Comparison of ENCODE assay signal across 5 fruit fly cellular contexts in genomic region chrX:12629564-12629963, dm6.
TF ChIP-seq lines count a peak whose summit lies in the region.

Aven (minus strand) TSS chrX:12629640.
CG2540 (plus strand) TSS chrX:12629878.

TF ChIP-seq in whole organism, adult, 20 proteins besides CTCF, POLR2A, EP300 and RAD21 (continued from another document):
- peak; percentile 37 for TF ChIP-seq kay (GFP tag; lab: Kevin White, UChicago; ENCODE audit: borderline replicate concordance)
- peak; percentile 94 for TF ChIP-seq CG7101 (tag; optimal IDR thresholded peaks at IDR 0.05; lab: Kevin White, UChicago)

TF ChIP-seq in whole organism, embryonic, 481 proteins besides CTCF, POLR2A, EP300 and RAD21 (continued from another document and continues in another):
- no peak for TF ChIP-seq CG2199 (GFP tag; IDR thresholded peaks at IDR 0.05; lab: Robert Waterston, UW)
- no peak for TF ChIP-seq psq (GFP tag; optimal IDR thresholded peaks at IDR 0.05; lab: Kevin White, UChicago)
- TF ChIP-seq Vsx1 (GFP tag; optimal IDR thresholded peaks at IDR 0.05; lab: Kevin White, UChicago): peak; percentile 67
- peak; percentile 29 for TF ChIP-seq CG18476 (GFP tag; optimal IDR thresholded peaks at IDR 0.05; lab: Kevin White, UChicago)
- peak; percentile 49 for TF ChIP-seq CG9215 (GFP tag; IDR thresholded peaks at IDR 0.05; lab: Robert Waterston, UW)
- TF ChIP-seq twi (tag; optimal IDR thresholded peaks at IDR 0.05; lab: Kevin White, UChicago): peak; percentile 81
- peak; percentile 92 for TF ChIP-seq CG17829 (tag; optimal IDR thresholded peaks at IDR 0.05; lab: Kevin White, UChicago)
- peak; percentile 63 for TF ChIP-seq Spps (tag; optimal IDR thresholded peaks at IDR 0.05; lab: Kevin White, UChicago)
- TF ChIP-seq onecut (GFP tag; IDR thresholded peaks at IDR 0.05; lab: Robert Waterston, UW): peak; percentile 49; the same call in 1 of the 2 replicates
- TF ChIP-seq HLH54F (GFP tag; optimal IDR thresholded peaks at IDR 0.05; lab: Kevin White, UChicago): no peak
- peak; percentile 60 for TF ChIP-seq Awh (GFP tag; IDR thresholded peaks at IDR 0.05; lab: Robert Waterston, UW)
- peak; percentile 69 for TF ChIP-seq E2f1 (GFP tag; IDR thresholded peaks at IDR 0.05; lab: Robert Waterston, UW)
- TF ChIP-seq PHDP (tag; optimal IDR thresholded peaks at IDR 0.05; lab: Kevin White, UChicago): peak; percentile 88
- peak; percentile 62 for TF ChIP-seq sqz (GFP tag; optimal IDR thresholded peaks at IDR 0.05; lab: Kevin White, UChicago)
- peak; percentile 67 for TF ChIP-seq CG2202 (tag; optimal IDR thresholded peaks at IDR 0.05; lab: Kevin White, UChicago)
- no peak for TF ChIP-seq Oaz (GFP tag; IDR thresholded peaks at IDR 0.05; lab: Robert Waterston, UW)
- peak; percentile 47; the same call in 1 of the 2 replicates for TF ChIP-seq CG17328 (GFP tag; IDR thresholded peaks at IDR 0.05; lab: Robert Waterston, UW)
- TF ChIP-seq CG16815 (GFP tag; optimal IDR thresholded peaks at IDR 0.05; lab: Kevin White, UChicago): peak; percentile 37
- TF ChIP-seq ranshi (GFP tag; IDR thresholded peaks at IDR 0.05; lab: Robert Waterston, UW): peak; percentile 77
- TF ChIP-seq Dek (tag; optimal IDR thresholded peaks at IDR 0.05; lab: Kevin White, UChicago): peak; percentile 78
- peak; percentile 37; the same call in 1 of the 2 replicates for TF ChIP-seq ttk (GFP tag; IDR thresholded peaks at IDR 0.05; lab: Robert Waterston, UW)
- TF ChIP-seq CG10209 (GFP tag; optimal IDR thresholded peaks at IDR 0.05; lab: Kevin White, UChicago): peak; percentile 79
- peak in 1 of 2 experiments; percentile 15 for TF ChIP-seq Pdp1 (GFP tag; optimal IDR thresholded peaks at IDR 0.05; lab: Kevin White, UChicago)
- TF ChIP-seq CG6272 (GFP tag; IDR thresholded peaks at IDR 0.05; lab: Robert Waterston, UW): peak; percentile 32; the same call in 1 of the 2 replicates
- peak; percentile 82 for TF ChIP-seq CG17359 (tag; optimal IDR thresholded peaks at IDR 0.05; lab: Kevin White, UChicago)
- TF ChIP-seq Elba2 (GFP tag; optimal IDR thresholded peaks at IDR 0.05; lab: Kevin White, UChicago): no peak
- peak; percentile 14 for TF ChIP-seq BEAF-32 (GFP tag; optimal IDR thresholded peaks at IDR 0.05; lab: Kevin White, UChicago)
- TF ChIP-seq ash1 (GFP tag; optimal IDR thresholded peaks at IDR 0.05; lab: Kevin White, UChicago): no peak
- no peak for TF ChIP-seq Bgb (GFP tag; IDR thresholded peaks at IDR 0.05; lab: Robert Waterston, UW; ENCODE audit: partially characterized antibody)
- TF ChIP-seq nom (GFP tag; optimal IDR thresholded peaks at IDR 0.05; lab: Kevin White, UChicago): peak; percentile 20
- TF ChIP-seq repo (GFP tag; optimal IDR thresholded peaks at IDR 0.05; lab: Kevin White, UChicago): no peak
- TF ChIP-seq Sox102F (GFP tag; optimal IDR thresholded peaks at IDR 0.05; lab: Kevin White, UChicago): peak; percentile 83

TF ChIP-seq in whole organism, prepupa, 60 proteins besides CTCF, POLR2A, EP300 and RAD21 (continued from another document and continues in another):
- TF ChIP-seq salr (GFP tag; optimal IDR thresholded peaks at IDR 0.05; lab: Kevin White, UChicago): peak in 1 of 2 experiments; percentile 52
- peak; percentile 52 for TF ChIP-seq lz (GFP tag; optimal IDR thresholded peaks at IDR 0.05; lab: Kevin White, UChicago)
- TF ChIP-seq Met (GFP tag; optimal IDR thresholded peaks at IDR 0.05; lab: Kevin White, UChicago): peak; percentile 59
- no peak for TF ChIP-seq Gug (GFP tag; IDR thresholded peaks at IDR 0.05; lab: Robert Waterston, UW)
- peak; percentile 49 for TF ChIP-seq Lpt (GFP tag; optimal IDR thresholded peaks at IDR 0.05; lab: Kevin White, UChicago)
- peak; percentile 72 for TF ChIP-seq CG8632 (GFP tag; optimal IDR thresholded peaks at IDR 0.05; lab: Kevin White, UChicago)
- no peak for TF ChIP-seq CG11294 (GFP tag; IDR thresholded peaks at IDR 0.05; lab: Robert Waterston, UW)
- TF ChIP-seq net (GFP tag; optimal IDR thresholded peaks at IDR 0.05; lab: Kevin White, UChicago): peak; percentile 64
- TF ChIP-seq OdsH (GFP tag; optimal IDR thresholded peaks at IDR 0.05; lab: Kevin White, UChicago): peak; percentile 74
- peak; percentile 70 for TF ChIP-seq dac (GFP tag; optimal IDR thresholded peaks at IDR 0.05; lab: Kevin White, UChicago)
- TF ChIP-seq CG34406 (GFP tag; optimal IDR thresholded peaks at IDR 0.05; lab: Kevin White, UChicago): peak; percentile 76
- no peak for TF ChIP-seq Ets21C (GFP tag; optimal IDR thresholded peaks at IDR 0.05; lab: Kevin White, UChicago)
- TF ChIP-seq CG1621 (tag; optimal IDR thresholded peaks at IDR 0.05; lab: Kevin White, UChicago): peak; percentile 27
- TF ChIP-seq dsx (GFP tag; optimal IDR thresholded peaks at IDR 0.05; lab: Kevin White, UChicago; ENCODE audit: poor library complexity, severe bottlenecking): peak; percentile 85
- TF ChIP-seq Hr4 (GFP tag; optimal IDR thresholded peaks at IDR 0.05; lab: Kevin White, UChicago): peak; percentile 52
- peak; percentile 76 for TF ChIP-seq CG8119 (GFP tag; IDR thresholded peaks at IDR 0.05; lab: Robert Waterston, UW)
- TF ChIP-seq CG11762 (GFP tag; optimal IDR thresholded peaks at IDR 0.05; lab: Kevin White, UChicago; ENCODE audit: insufficient read depth): peak; percentile 36
- peak; percentile 39 for TF ChIP-seq fd59A (GFP tag; optimal IDR thresholded peaks at IDR 0.05; lab: Kevin White, UChicago)
- TF ChIP-seq Hr38 (GFP tag; optimal IDR thresholded peaks at IDR 0.05; lab: Kevin White, UChicago): no peak
- TF ChIP-seq CG6792 (GFP tag; optimal IDR thresholded peaks at IDR 0.05; lab: Kevin White, UChicago): peak; percentile 68
- TF ChIP-seq CG16779 (tag; optimal IDR thresholded peaks at IDR 0.05; lab: Kevin White, UChicago): peak; percentile 61
- peak; percentile 81 for TF ChIP-seq acj6 (GFP tag; optimal IDR thresholded peaks at IDR 0.05; lab: Kevin White, UChicago)
- peak; percentile 69 for TF ChIP-seq CG4318 (GFP tag; optimal IDR thresholded peaks at IDR 0.05; lab: Kevin White, UChicago)
- TF ChIP-seq CG3032 (tag; optimal IDR thresholded peaks at IDR 0.05; lab: Kevin White, UChicago): peak; percentile 85
- peak; percentile 50 for TF ChIP-seq CG8319 (GFP tag; optimal IDR thresholded peaks at IDR 0.05; lab: Kevin White, UChicago)
- TF ChIP-seq Sox14 (GFP tag; optimal IDR thresholded peaks at IDR 0.05; lab: Kevin White, UChicago): peak; percentile 43
- peak; percentile 76 for TF ChIP-seq CG6808 (GFP tag; optimal IDR thresholded peaks at IDR 0.05; lab: Kevin White, UChicago)
- TF ChIP-seq Hr39 (GFP tag; optimal IDR thresholded peaks at IDR 0.05; lab: Kevin White, UChicago): peak; percentile 1
- TF ChIP-seq CG6163 (GFP tag; IDR thresholded peaks at IDR 0.05; lab: Robert Waterston, UW): 0 out of 3 replicates have a peak, but pooled peaks have one; percentile 39
- TF ChIP-seq achi (GFP tag; optimal IDR thresholded peaks at IDR 0.05; lab: Kevin White, UChicago): peak; percentile 82
- peak; percentile 40 for TF ChIP-seq cyc (GFP tag; optimal IDR thresholded peaks at IDR 0.05; lab: Kevin White, UChicago)
- TF ChIP-seq esn (GFP tag; optimal IDR thresholded peaks at IDR 0.05; lab: Kevin White, UChicago): peak; percentile 77

TF ChIP-seq in whole organism, pupa, 21 proteins besides CTCF, POLR2A, EP300 and RAD21 (continued from another document):
- peak; percentile 58 for TF ChIP-seq CG34367 (tag; optimal IDR thresholded peaks at IDR 0.05; lab: Kevin White, UChicago)

TF ChIP-seq in whole organism, wandering third instar larva, 38 proteins besides CTCF, POLR2A, EP300 and RAD21 (continued from another document):
- no peak for TF ChIP-seq CG32264 (GFP tag; optimal IDR thresholded peaks at IDR 0.05; lab: Kevin White, UChicago)
- TF ChIP-seq usp (GFP tag; optimal IDR thresholded peaks at IDR 0.05; lab: Kevin White, UChicago): no peak
- TF ChIP-seq Dif (GFP tag; optimal IDR thresholded peaks at IDR 0.05; lab: Kevin White, UChicago; ENCODE audit: partially characterized antibody): no peak
- TF ChIP-seq jim (GFP tag; optimal IDR thresholded peaks at IDR 0.05; lab: Kevin White, UChicago): no peak
- no peak for TF ChIP-seq tai (GFP tag; optimal IDR thresholded peaks at IDR 0.05; lab: Kevin White, UChicago)
- TF ChIP-seq Hr83 (GFP tag; optimal IDR thresholded peaks at IDR 0.05; lab: Kevin White, UChicago; ENCODE audit: poor library complexity, severe bottlenecking): no peak
- TF ChIP-seq brk (GFP tag; optimal IDR thresholded peaks at IDR 0.05; lab: Kevin White, UChicago): no peak
- TF ChIP-seq br (GFP tag; optimal IDR thresholded peaks at IDR 0.05; lab: Kevin White, UChicago): peak; percentile 43
- TF ChIP-seq OdsH (GFP tag; optimal IDR thresholded peaks at IDR 0.05; lab: Kevin White, UChicago): peak; percentile 71
- no peak for TF ChIP-seq Vsx2 (GFP tag; optimal IDR thresholded peaks at IDR 0.05; lab: Kevin White, UChicago; ENCODE audit: partially characterized antibody)
- TF ChIP-seq Sp1 (GFP tag; optimal IDR thresholded peaks at IDR 0.05; lab: Kevin White, UChicago): peak; percentile 88
